Worm (Caenorhabditis elegans): Measurements from ENCODE around the gene isy-1.

DNA sequence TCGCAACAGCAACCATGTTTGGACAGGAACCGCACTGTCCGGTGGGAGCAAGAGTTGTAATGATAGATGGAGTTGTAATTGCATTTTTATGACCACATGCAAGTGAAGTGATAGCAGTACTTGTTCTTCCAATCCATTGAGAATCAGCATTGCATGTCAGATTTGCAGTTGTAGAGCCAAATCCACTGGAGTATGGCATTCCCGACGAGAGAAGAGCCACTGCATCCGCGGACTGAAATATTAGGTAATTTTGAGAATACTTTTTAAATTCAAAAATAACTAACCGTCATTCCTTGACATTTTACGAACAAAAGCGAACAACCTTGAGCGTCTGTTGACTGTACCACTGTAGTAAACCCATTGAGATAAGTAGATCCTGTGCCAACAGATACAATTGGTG lies 25.4 kb downstream of the isy-1 start:
- TF ChIP-seq mep-1 (tag; optimal IDR thresholded peaks at IDR 0.05) (no peak), sptf-1 (tag; optimal IDR thresholded peaks at IDR 0.05) (no peak), unc-39 (tag; optimal IDR thresholded peaks at IDR 0.05) (no peak), snpc-4 (tag; optimal IDR thresholded peaks at IDR 0.05) (no peak), blmp-1 (tag; optimal IDR thresholded peaks at IDR 0.05) (no peak), hlh-1 (tag; optimal IDR thresholded peaks at IDR 0.05) (no peak), ceh-83 (GFP tag; optimal IDR thresholded peaks at IDR 0.05) (no peak), lin-13 (tag; optimal IDR thresholded peaks at IDR 0.05) (no peak), lsy-2 (tag; optimal IDR thresholded peaks at IDR 0.05) (no peak), unc-62 (GFP tag; optimal IDR thresholded peaks at IDR 0.05) (no peak), nhr-237 (tag; optimal IDR thresholded peaks at IDR 0.05) (no peak), pha-4 (tag; optimal IDR thresholded peaks at IDR 0.05) (no peak), ces-1 (GFP tag; optimal IDR thresholded peaks at IDR 0.05) (no peak), ceh-43 (GFP tag; optimal IDR thresholded peaks at IDR 0.05) (no peak)
